Worm (Caenorhabditis elegans): ENCODE data around the gene W03F8.6.

DNA sequence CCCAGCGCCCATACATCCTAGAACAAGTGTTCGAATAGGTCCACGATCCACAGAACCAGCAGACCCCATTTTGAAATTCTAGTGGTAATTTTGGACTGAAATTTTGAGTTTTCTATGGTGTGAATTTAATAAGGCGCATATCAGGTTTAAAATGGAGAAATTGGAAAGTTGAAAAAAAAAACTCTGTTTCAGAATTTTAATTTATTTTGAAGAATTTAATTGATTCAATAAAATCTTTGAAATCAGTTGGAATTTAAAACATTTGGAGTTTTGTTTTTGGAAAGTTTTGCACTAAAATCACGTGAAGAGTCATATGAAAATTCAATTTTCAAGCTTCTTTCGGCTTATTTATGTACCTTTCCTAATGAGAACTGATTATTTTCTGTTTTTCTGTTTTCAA, 9.2 kb upstream of the W03F8.6 start, which contains the start of gene gpa-18:
- TF ChIP-seq hmbx-1 (tag; optimal IDR thresholded peaks at IDR 0.05) (no peak), ama-1 (optimal IDR thresholded peaks at IDR 0.05) (no peak), pes-1 (GFP tag; IDR thresholded peaks at IDR 0.05) (no peak), tbx-11 (GFP tag; IDR thresholded peaks at IDR 0.05) (no peak), flt-1 (GFP tag; IDR thresholded peaks at IDR 0.05) (no peak), ceh-36 (tag; optimal IDR thresholded peaks at IDR 0.05) (no peak), B0310.2 (tag; optimal IDR thresholded peaks at IDR 0.05) (no peak), hmg-4 (GFP tag; optimal IDR thresholded peaks at IDR 0.05) (no peak)

Measured in whole organism, early embryonic.